Fruit fly (Drosophila melanogaster): ENCODE data around the gene CG14442.
A peak's percentile ranks its signal among the peaks of the same experiment; 100 is the strongest.

CG14442 gene

DNA sequence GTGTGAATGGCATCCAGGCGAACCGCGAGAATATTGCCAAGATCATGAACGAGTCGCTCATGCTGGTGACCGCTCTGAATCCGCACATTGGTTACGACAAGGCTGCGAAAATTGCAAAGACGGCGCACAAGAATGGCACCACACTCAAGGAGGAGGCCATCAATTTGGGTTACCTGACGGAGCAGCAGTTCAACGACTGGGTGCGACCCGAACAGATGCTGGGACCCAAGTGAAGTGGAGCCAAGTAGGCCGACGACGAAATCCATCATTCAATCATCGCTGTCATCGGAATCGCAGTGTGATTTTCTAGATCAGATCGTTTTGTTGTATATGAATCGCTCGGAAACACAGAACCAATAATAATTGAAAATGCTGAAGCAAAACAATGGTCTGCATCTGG lies 13.3 kb downstream of the CG14442 start, which contains the start of gene Fum2:
TSS of gene Fum2 (plus strand) at position 301 of the 400 bp plus-strand sequence.
- TF ChIP-seq Abd-B (GFP tag; optimal IDR thresholded peaks at IDR 0.05) (no peak), sv (GFP tag; optimal IDR thresholded peaks at IDR 0.05) (no peak), Mio (GFP tag; optimal IDR thresholded peaks at IDR 0.05) (no peak), Rel (GFP tag; optimal IDR thresholded peaks at IDR 0.05) (no peak), Rel (tag; optimal IDR thresholded peaks at IDR 0.05) (no peak), sage (GFP tag; optimal IDR thresholded peaks at IDR 0.05) (no peak), GATAd (GFP tag; optimal IDR thresholded peaks at IDR 0.05) (no peak), ey (GFP tag; optimal IDR thresholded peaks at IDR 0.05) (no peak), N (GFP tag; optimal IDR thresholded peaks at IDR 0.05) (no peak), psq (GFP tag; optimal IDR thresholded peaks at IDR 0.05) (no peak), tai (GFP tag; optimal IDR thresholded peaks at IDR 0.05) (no peak), br (GFP tag; optimal IDR thresholded peaks at IDR 0.05) (no peak), Myc (optimal IDR thresholded peaks at IDR 0.05) (no peak)

DNA sequence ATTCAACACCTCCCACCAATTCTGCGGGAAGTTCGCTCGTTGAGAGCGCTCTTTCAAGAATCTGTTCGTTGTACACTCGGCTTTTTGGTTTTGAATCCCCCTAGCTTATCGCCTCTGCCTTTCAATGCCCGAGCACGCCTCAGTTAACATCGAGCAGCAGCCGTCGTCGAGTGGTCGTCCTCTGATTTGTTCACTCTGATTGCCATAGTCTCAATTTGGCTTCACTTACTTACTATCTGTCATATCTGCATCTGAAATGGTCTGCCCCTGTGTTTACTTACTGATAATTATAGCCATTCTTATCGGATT lies 15.4 kb downstream of the CG14442 start:
- TF ChIP-seq Rel (GFP tag; optimal IDR thresholded peaks at IDR 0.05) (no peak), Rel (tag; optimal IDR thresholded peaks at IDR 0.05) (peak; percentile 84), CG9705 (GFP tag; optimal IDR thresholded peaks at IDR 0.05) (no peak)

DNA sequence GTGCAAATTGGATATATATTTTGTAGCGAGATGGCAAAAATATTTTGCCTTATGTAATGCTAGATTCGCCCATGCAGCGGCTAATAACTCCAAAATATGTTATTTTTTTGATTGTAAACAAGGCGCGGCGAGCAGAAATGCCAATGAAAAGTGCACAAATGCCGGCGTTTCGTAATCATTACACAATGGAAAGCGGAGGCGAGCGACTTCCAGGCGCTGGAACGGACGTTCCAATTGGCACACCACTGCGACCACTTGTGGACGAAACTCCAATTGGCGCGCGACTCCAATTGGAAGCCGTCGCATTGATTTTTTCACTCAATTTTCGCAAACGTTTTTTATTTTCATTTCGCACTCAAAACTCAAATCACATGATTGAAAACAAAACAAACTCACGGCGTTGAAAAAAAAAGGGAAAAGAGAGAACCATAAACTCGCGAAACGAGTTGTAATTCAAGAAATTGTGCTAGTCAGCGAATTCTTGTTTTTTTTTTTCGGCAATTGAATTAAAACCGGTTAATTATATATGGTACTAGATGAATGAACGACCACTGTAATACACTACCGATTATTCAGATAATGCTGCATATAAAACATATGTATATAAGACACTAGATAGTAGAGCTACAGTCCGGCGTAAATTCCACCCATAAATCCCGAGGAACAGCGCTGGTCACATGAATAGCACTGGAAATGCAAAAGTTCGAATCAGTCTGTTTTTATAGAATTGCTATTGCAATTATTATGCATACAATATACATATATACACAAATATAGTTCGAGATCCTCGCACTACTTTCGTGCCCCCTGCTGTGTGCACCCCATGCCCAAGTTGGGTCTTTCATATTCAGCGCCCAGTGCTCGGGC lies 15.9 kb downstream of the CG14442 start, which contains the start of gene ND-ASHI:
TSS of gene ND-ASHI (minus strand) at position 484 of the 867 bp plus-strand sequence.
- TF ChIP-seq Mio (GFP tag; optimal IDR thresholded peaks at IDR 0.05) (peak; percentile 67), jim (GFP tag; optimal IDR thresholded peaks at IDR 0.05) (no peak), brk (GFP tag; optimal IDR thresholded peaks at IDR 0.05) (no peak), dmrt93B (GFP tag; optimal IDR thresholded peaks at IDR 0.05) (peak; percentile 94), Vsx2 (GFP tag; optimal IDR thresholded peaks at IDR 0.05; ENCODE audit: partially characterized antibody) (no peak), Sp1 (GFP tag; optimal IDR thresholded peaks at IDR 0.05) (peak; percentile 96), CG32264 (GFP tag; optimal IDR thresholded peaks at IDR 0.05) (peak; percentile 85), Hnf4 (GFP tag; optimal IDR thresholded peaks at IDR 0.05) (no peak), br (GFP tag; optimal IDR thresholded peaks at IDR 0.05) (peak; percentile 95), Hr78 (GFP tag; optimal IDR thresholded peaks at IDR 0.05) (no peak), usp (GFP tag; optimal IDR thresholded peaks at IDR 0.05) (no peak), Myc (optimal IDR thresholded peaks at IDR 0.05) (no peak), Rel (GFP tag; optimal IDR thresholded peaks at IDR 0.05) (peak; percentile 89), Rel (tag; optimal IDR thresholded peaks at IDR 0.05) (no peak), sv (GFP tag; optimal IDR thresholded peaks at IDR 0.05) (peak; percentile 94), h (GFP tag; optimal IDR thresholded peaks at IDR 0.05) (peak; percentile 96), Dfd (GFP tag; optimal IDR thresholded peaks at IDR 0.05) (no peak), rgr (GFP tag; optimal IDR thresholded peaks at IDR 0.05) (peak; percentile 96), Dif (GFP tag; optimal IDR thresholded peaks at IDR 0.05; ENCODE audit: partially characterized antibody) (no peak), CG9705 (GFP tag; optimal IDR thresholded peaks at IDR 0.05) (peak; percentile 93), lola (GFP tag; optimal IDR thresholded peaks at IDR 0.05) (no peak), Hr83 (GFP tag; optimal IDR thresholded peaks at IDR 0.05; ENCODE audit: poor library complexity, severe bottlenecking) (peak; percentile 89), sage (GFP tag; optimal IDR thresholded peaks at IDR 0.05) (peak; percentile 90), dl (GFP tag; optimal IDR thresholded peaks at IDR 0.05; ENCODE audit: insufficient read depth in 1 of 2, partially characterized antibody in 2 of 2) (no peak), foxo (GFP tag; optimal IDR thresholded peaks at IDR 0.05) (peak; percentile 68 to 97), Jra (GFP tag; optimal IDR thresholded peaks at IDR 0.05) (peak; percentile 90), CrebA (GFP tag; optimal IDR thresholded peaks at IDR 0.05; ENCODE audit: borderline replicate concordance) (no peak), fru (GFP tag; optimal IDR thresholded peaks at IDR 0.05) (peak; percentile 95), N (GFP tag; optimal IDR thresholded peaks at IDR 0.05) (no peak), HLH106 (tag; optimal IDR thresholded peaks at IDR 0.05) (peak; percentile 94), psq (GFP tag; optimal IDR thresholded peaks at IDR 0.05) (peak; percentile 91), pan (optimal IDR thresholded peaks at IDR 0.05) (no peak), dsf (GFP tag; optimal IDR thresholded peaks at IDR 0.05; ENCODE audit: borderline replicate concordance) (peak; percentile 78), GATAd (GFP tag; optimal IDR thresholded peaks at IDR 0.05) (peak; percentile 73), tai (GFP tag; optimal IDR thresholded peaks at IDR 0.05) (no peak), woc (GFP tag; optimal IDR thresholded peaks at IDR 0.05) (peak; percentile 94), OdsH (GFP tag; optimal IDR thresholded peaks at IDR 0.05) (peak; percentile 93), Abd-B (GFP tag; optimal IDR thresholded peaks at IDR 0.05) (no peak), ey (GFP tag; optimal IDR thresholded peaks at IDR 0.05) (peak; percentile 95)
